Fruit fly (Drosophila melanogaster): ENCODE results near the gene CCT1.

Gene CCT1

DNA sequence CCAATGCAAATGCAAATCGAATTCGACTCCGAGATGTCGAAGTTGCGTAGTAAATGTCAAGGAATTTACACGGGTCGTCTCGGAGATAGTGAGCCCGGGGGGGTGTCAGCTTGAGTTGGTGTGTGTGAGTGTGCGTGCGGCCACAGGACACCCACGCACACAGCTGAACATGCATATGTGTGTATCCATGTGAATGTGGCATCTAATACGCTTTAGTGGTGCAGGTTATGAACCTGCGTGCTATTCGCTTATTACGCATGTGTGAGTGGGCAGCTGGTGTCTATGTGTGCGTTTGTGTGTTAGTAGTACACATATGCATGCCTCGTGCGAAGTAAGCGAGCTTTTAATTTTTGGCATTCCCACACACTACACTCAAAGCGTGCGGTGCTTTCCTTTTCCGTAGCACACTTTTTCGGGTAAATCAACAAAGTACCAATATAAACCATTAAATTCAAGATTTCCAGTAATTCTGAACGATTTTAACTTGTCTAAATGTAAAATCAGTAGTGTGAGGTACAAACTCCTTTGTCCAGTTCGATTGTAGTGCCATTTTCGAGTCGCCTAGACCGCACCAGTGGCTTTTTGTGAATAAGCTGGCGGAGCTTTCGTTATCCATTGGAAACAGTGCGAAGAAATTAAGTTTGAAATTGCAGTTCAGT, 22.3 kb downstream of the CCT1 start (continued):
- TF ChIP-seq CG13624 (GFP tag; optimal IDR thresholded peaks at IDR 0.05) (peak; percentile 89), CG7786 (GFP tag; optimal IDR thresholded peaks at IDR 0.05) (peak; percentile 87), CG7987 (GFP tag; optimal IDR thresholded peaks at IDR 0.05) (peak; percentile 79), CG1647 (GFP tag; optimal IDR thresholded peaks at IDR 0.05) (peak; percentile 86), zf30C (GFP tag; optimal IDR thresholded peaks at IDR 0.05) (no peak), hkb (optimal IDR thresholded peaks at IDR 0.05) (no peak), hkb (GFP tag; IDR thresholded peaks at IDR 0.05) (peak; percentile 91), CG2199 (GFP tag; IDR thresholded peaks at IDR 0.05) (no peak), CG8478 (optimal IDR thresholded peaks at IDR 0.05) (peak; percentile 67), Opbp (GFP tag; IDR thresholded peaks at IDR 0.05; ENCODE audit: partially characterized antibody) (no peak), CG1529 (GFP tag; optimal IDR thresholded peaks at IDR 0.05) (peak; percentile 42), wek (GFP tag; optimal IDR thresholded peaks at IDR 0.05) (peak; percentile 52), CG10321 (GFP tag; IDR thresholded peaks at IDR 0.05) (peak; percentile 54; the same call in 1 of the 2 replicates), ewg (GFP tag; optimal IDR thresholded peaks at IDR 0.05) (peak; percentile 83), az2 (GFP tag; optimal IDR thresholded peaks at IDR 0.05) (peak; percentile 80), CG6272 (GFP tag; IDR thresholded peaks at IDR 0.05) (peak; percentile 74), sens (GFP tag) (peak; percentile 96), Antp (GFP tag; optimal IDR thresholded peaks at IDR 0.05) (peak; percentile 92), CG33213 (GFP tag; optimal IDR thresholded peaks at IDR 0.05) (no peak), gcm2 (GFP tag; optimal IDR thresholded peaks at IDR 0.05) (peak; percentile 67), CG4617 (GFP tag; optimal IDR thresholded peaks at IDR 0.05; ENCODE audit: borderline replicate concordance) (peak; percentile 43), corto (GFP tag; optimal IDR thresholded peaks at IDR 0.05) (no peak), Xbp1 (GFP tag; optimal IDR thresholded peaks at IDR 0.05) (peak; percentile 90), CG15269 (tag; optimal IDR thresholded peaks at IDR 0.05) (peak; percentile 91), CG8359 (GFP tag; optimal IDR thresholded peaks at IDR 0.05; ENCODE audit: borderline replicate concordance) (no peak), CG3847 (GFP tag; IDR thresholded peaks at IDR 0.05) (peak; percentile 88), CHES-1-like (GFP tag; optimal IDR thresholded peaks at IDR 0.05) (peak; percentile 89), wdn (GFP tag; IDR thresholded peaks at IDR 0.05) (peak; percentile 61; the same call in 1 of the 2 replicates), CG43689 (GFP tag; IDR thresholded peaks at IDR 0.05) (peak; percentile 68), nmo (GFP tag; optimal IDR thresholded peaks at IDR 0.05) (peak; percentile 93), mld (GFP tag; IDR thresholded peaks at IDR 0.05; ENCODE audit: partially characterized antibody) (no peak), C15 (GFP tag; IDR thresholded peaks at IDR 0.05) (0 out of 3 replicates have a peak, but pooled peaks have one; percentile 29), HLHmδ (GFP tag; optimal IDR thresholded peaks at IDR 0.05) (no peak), CG16779 (GFP tag; IDR thresholded peaks at IDR 0.05) (peak; percentile 76; the same call in 1 of the 2 replicates), trem (tag; optimal IDR thresholded peaks at IDR 0.05) (peak; percentile 34), ind (GFP tag; optimal IDR thresholded peaks at IDR 0.05) (peak; percentile 90), CG1603 (tag; optimal IDR thresholded peaks at IDR 0.05) (peak; percentile 76), usp (GFP tag; optimal IDR thresholded peaks at IDR 0.05) (no peak), CG4730 (GFP tag; IDR thresholded peaks at IDR 0.05) (peak; percentile 80), CG3281 (GFP tag; optimal IDR thresholded peaks at IDR 0.05) (peak; percentile 89), sim (GFP tag; IDR thresholded peaks at IDR 0.05) (no peak), gsb-n (tag; optimal IDR thresholded peaks at IDR 0.05) (peak; percentile 53), CG14860 (GFP tag; IDR thresholded peaks at IDR 0.05; ENCODE audit: partially characterized antibody) (no peak), pros (GFP tag; optimal IDR thresholded peaks at IDR 0.05) (no peak), oc (tag; optimal IDR thresholded peaks at IDR 0.05) (peak; percentile 75), sima (GFP tag; optimal IDR thresholded peaks at IDR 0.05) (peak; percentile 63), tll (GFP tag; optimal IDR thresholded peaks at IDR 0.05) (no peak), Trl (optimal IDR thresholded peaks at IDR 0.05) (no peak), Trl (GFP tag; optimal IDR thresholded peaks at IDR 0.05) (peak; percentile 91), CG8765 (GFP tag; IDR thresholded peaks at IDR 0.05) (no peak), CG2120 (GFP tag; optimal IDR thresholded peaks at IDR 0.05) (peak; percentile 95)
